Fruit fly (Drosophila melanogaster) whole organism, embryonic: ENCODE data around the gene usp.
A peak's percentile ranks its signal among the peaks of the same experiment; 100 is the strongest.

Experiments
- Adf1 ChIP-seq: fragments of 200-800 bp; sonication (Bioruptor generic); IDR thresholded peaks from 2 replicates; pipeline ENCODE4 v1.3.6; 2022; ENCODE audit warnings: missing biosample characterization, missing genetic modification characterization
- Awh ChIP-seq: fragments of 200-800 bp; sonication (Bioruptor generic); IDR thresholded peaks from 2 replicates; pipeline ENCODE4, ENCODE4 v1.3.6; 2022; ENCODE audit warnings: missing biosample characterization, missing genetic modification characterization
- CG10543 ChIP-seq: fragments of 200-800 bp; sonication (Bioruptor generic); optimal IDR thresholded peaks from 3 replicates; lab custom pipeline; 2017; ENCODE audit warnings: missing biosample characterization, mild to moderate bottlenecking, missing genetic modification characterization, moderate library complexity
- CG11085 ChIP-seq: fragments of 200-800 bp; sonication (Bioruptor generic); IDR thresholded peaks from 2 replicates; pipeline ENCODE4 v1.3.6; 2022; ENCODE audit warnings: missing biosample characterization, missing genetic modification characterization
- CG11560 ChIP-seq: fragments of 200-800 bp; sonication (Bioruptor generic); IDR thresholded peaks from 3 replicates; pipeline ENCODE4 v1.3.6; 2022; ENCODE audit warnings: missing biosample characterization, missing genetic modification characterization
- CG12299 ChIP-seq: fragments of 200-800 bp; sonication (Bioruptor generic); optimal IDR thresholded peaks from 2 replicates; lab custom pipeline; 2018; ENCODE audit warnings: missing biosample characterization, mild to moderate bottlenecking, missing genetic modification characterization
- CG14050 ChIP-seq: fragments of 200-800 bp; sonication (Bioruptor generic); IDR thresholded peaks from 3 replicates; pipeline ENCODE4 v1.3.6; 2022; ENCODE audit warnings: missing biosample characterization, missing genetic modification characterization
- CG1602 ChIP-seq: fragments of 200-800 bp; sonication (Bioruptor generic); optimal IDR thresholded peaks from 3 replicates; lab custom pipeline; 2016; ENCODE audit warnings: missing biosample characterization, missing genetic modification characterization
- CG17568 ChIP-seq: fragments of 200-800 bp; sonication (Bioruptor generic); optimal IDR thresholded peaks from 2 replicates; lab custom pipeline; 2018; ENCODE audit warnings: missing biosample characterization, mild to moderate bottlenecking, missing genetic modification characterization, moderate library complexity
- CG17802 ChIP-seq: fragments of 200-800 bp; sonication (Bioruptor generic); optimal IDR thresholded peaks from 2 replicates; lab custom pipeline; 2018; ENCODE audit warnings: missing biosample characterization, mild to moderate bottlenecking, missing genetic modification characterization, moderate library complexity
- CG18262 ChIP-seq: fragments of 200-800 bp; optimal IDR thresholded peaks from 3 replicates; lab custom pipeline; 2019; ENCODE audit warnings: missing biosample characterization, mild to moderate bottlenecking, missing genetic modification characterization, moderate library complexity
- CG2875 ChIP-seq: fragments of 200-800 bp; sonication (Bioruptor generic); optimal IDR thresholded peaks from 2 replicates; lab custom pipeline; 2017; ENCODE audit warnings: missing biosample characterization, mild to moderate bottlenecking, missing genetic modification characterization, missing genetic modification reagents
- CG30020 ChIP-seq: fragments of 200-800 bp; optimal IDR thresholded peaks from 2 replicates; lab custom pipeline; 2019; ENCODE audit warnings: missing biosample characterization, mild to moderate bottlenecking, missing genetic modification characterization, moderate library complexity
- CG32532 ChIP-seq: fragments of 200-800 bp; sonication (Bioruptor generic); IDR thresholded peaks from 2 replicates; pipeline ENCODE4 v1.3.6; 2022; ENCODE audit warnings: missing biosample characterization, missing genetic modification characterization
- CG32767 ChIP-seq: fragments of 200-800 bp; sonication (Bioruptor generic); IDR thresholded peaks from 2 replicates; pipeline ENCODE4 v1.3.6; 2022; ENCODE audit warnings: missing biosample characterization, missing genetic modification characterization
- CG34422 ChIP-seq: fragments of 200-800 bp; sonication (Bioruptor generic); IDR thresholded peaks from 3 replicates; pipeline ENCODE4 v1.3.6; 2022; ENCODE audit warnings: missing biosample characterization, missing genetic modification characterization
- CG3726 ChIP-seq: fragments of 200-800 bp; sonication (Bioruptor generic); IDR thresholded peaks from 3 replicates; pipeline ENCODE4, ENCODE4 v1.3.6; 2022; ENCODE audit warnings: missing biosample characterization, missing genetic modification characterization
- CG5245 ChIP-seq: fragments of 200-800 bp; sonication (Bioruptor generic); optimal IDR thresholded peaks from 3 replicates; lab custom pipeline; 2016; ENCODE audit warnings: missing biosample characterization, missing genetic modification characterization
- CG6254 ChIP-seq: fragments of 200-800 bp; sonication (Bioruptor generic); optimal IDR thresholded peaks from 3 replicates; lab custom pipeline; 2017; ENCODE audit warnings: mild to moderate bottlenecking, missing biosample characterization, missing genetic modification reagents, missing genetic modification characterization
- Dbx ChIP-seq: fragments of 200-800 bp; sonication (Bioruptor generic); IDR thresholded peaks from 3 replicates; pipeline ENCODE4 v1.3.6; 2022; ENCODE audit warnings: missing biosample characterization, missing genetic modification characterization
- Dip3 ChIP-seq: fragments of 200-800 bp; sonication (Bioruptor generic); optimal IDR thresholded peaks from 3 replicates; lab custom pipeline; 2016; ENCODE audit warnings: missing biosample characterization, missing genetic modification characterization
- Dp ChIP-seq: fragments of 200-800 bp; sonication (Bioruptor generic); optimal IDR thresholded peaks from 2 replicates; lab custom pipeline; 2018; ENCODE audit warnings: missing biosample characterization, mild to moderate bottlenecking, missing genetic modification characterization, moderate library complexity
- GATAe ChIP-seq: fragments of 200-800 bp; sonication (Bioruptor generic); conservative IDR thresholded peaks from 2 replicates; pipeline ENCODE4 v1.3.6; 2022; ENCODE audit warnings: missing biosample characterization, missing genetic modification characterization
- Hey ChIP-seq: fragments of 200-800 bp; sonication (Bioruptor generic); optimal IDR thresholded peaks from 3 replicates; lab custom pipeline; 2018; ENCODE audit warnings: missing biosample characterization, mild to moderate bottlenecking, missing genetic modification characterization
- Hr39 ChIP-seq: fragments of >200 bp; optimal IDR thresholded peaks from 2 replicates; lab custom pipeline; 2017
- Hsf ChIP-seq: fragments of 200-800 bp; sonication (Bioruptor generic); optimal IDR thresholded peaks from 3 replicates; lab custom pipeline; 2016; ENCODE audit warnings: missing biosample characterization, missing genetic modification characterization
- MESR4 ChIP-seq: fragments of 200-800 bp; sonication (Bioruptor generic); optimal IDR thresholded peaks from 2 replicates; lab custom pipeline; 2018; ENCODE audit warnings: missing biosample characterization, mild to moderate bottlenecking, missing genetic modification characterization, moderate library complexity
- Med ChIP-seq: fragments of 200-800 bp; sonication (Bioruptor generic); peaks from one replicate; lab custom pipeline; 2016; ENCODE audit warnings: missing biosample characterization, missing genetic modification characterization, mild to moderate bottlenecking, inconsistent platforms, moderate library complexity
- NC2β ChIP-seq: fragments of 200-800 bp; sonication (Bioruptor generic); optimal IDR thresholded peaks from 2 replicates; lab custom pipeline; 2016; ENCODE audit warnings: missing biosample characterization, missing genetic modification characterization
- Nf-YB ChIP-seq: fragments of 200-800 bp; sonication (Bioruptor generic); optimal IDR thresholded peaks from 3 replicates; lab custom pipeline; 2019; ENCODE audit warnings: missing biosample characterization, mild to moderate bottlenecking, missing genetic modification characterization, moderate library complexity
- Sin3A ChIP-seq: fragments of >200 bp; optimal IDR thresholded peaks from 2 replicates; lab custom pipeline; 2018
- Sry-β ChIP-seq: fragments of 200-800 bp; sonication (Bioruptor generic); optimal IDR thresholded peaks from 2 replicates; lab custom pipeline; 2018; ENCODE audit warnings: missing biosample characterization, mild to moderate bottlenecking, missing genetic modification characterization, moderate library complexity
- Tbp ChIP-seq: fragments of >200 bp; optimal IDR thresholded peaks from 2 replicates; lab custom pipeline; 2018; ENCODE audit warnings: missing biosample characterization, missing genetic modification characterization
- Xrp1 ChIP-seq: fragments of 200-800 bp; sonication (Bioruptor generic); IDR thresholded peaks from 2 replicates; pipeline ENCODE4 v1.3.6; 2022; ENCODE audit warnings: missing biosample characterization, missing genetic modification characterization
- bab2 ChIP-seq: fragments of 200-800 bp; sonication (Bioruptor generic); optimal IDR thresholded peaks from 2 replicates; lab custom pipeline; 2016; ENCODE audit warnings: missing biosample characterization, missing genetic modification characterization
- bigmax ChIP-seq: fragments of 200-800 bp; sonication (Bioruptor generic); optimal IDR thresholded peaks from 2 replicates; lab custom pipeline; 2018; ENCODE audit warnings: missing biosample characterization, mild to moderate bottlenecking, missing genetic modification characterization
- crol ChIP-seq: fragments of 200-800 bp; sonication (Bioruptor generic); IDR thresholded peaks from 2 replicates; pipeline ENCODE4 v1.3.6; 2022; ENCODE audit warnings: missing biosample characterization, missing genetic modification characterization
- exex ChIP-seq: fragments of 200-800 bp; sonication (Bioruptor generic); optimal IDR thresholded peaks from 4 replicates; lab custom pipeline; 2018; ENCODE audit warnings: missing biosample characterization, mild to moderate bottlenecking, missing genetic modification characterization, moderate library complexity
- gfzf ChIP-seq: fragments of 200-800 bp; sonication (Bioruptor generic); optimal IDR thresholded peaks from 2 replicates; lab custom pipeline; 2016; ENCODE audit warnings: missing biosample characterization, mild to moderate bottlenecking, missing genetic modification characterization, moderate library complexity
- hkb ChIP-seq, 2 experiments: fragments of 200-800 bp in 1 of 2; fragments of >200 bp in 1 of 2; sonication (Bioruptor generic) in 1 of 2; IDR thresholded peaks in 1 of 2; optimal IDR thresholded peaks in 1 of 2; 2 replicates each; pipeline versions ENCODE4 v1.3.6 to Lab custom; 2017 to 2022; ENCODE audit warnings: missing biosample characterization in 1 of 2, missing genetic modification characterization in 1 of 2
- hth ChIP-seq: fragments of >200 bp; optimal IDR thresholded peaks from 2 replicates; lab custom pipeline; 2017; ENCODE audit warnings: inconsistent platforms
- inv ChIP-seq: fragments of 200-800 bp; sonication (Bioruptor generic); IDR thresholded peaks from 2 replicates; pipeline ENCODE4 v1.3.6; 2022; ENCODE audit warnings: missing biosample characterization, missing genetic modification characterization; ENCODE audit not compliant: partially characterized antibody
- kay ChIP-seq: fragments of 200-800 bp; sonication (Bioruptor generic); optimal IDR thresholded peaks from 2 replicates; lab custom pipeline; 2016; ENCODE audit warnings: missing biosample characterization, missing genetic modification characterization
- kni ChIP-seq: fragments of 200-800 bp; sonication (Bioruptor generic); optimal IDR thresholded peaks from 3 replicates; lab custom pipeline; 2017; ENCODE audit warnings: mild to moderate bottlenecking, missing biosample characterization, missing genetic modification reagents, missing genetic modification characterization
- row ChIP-seq: fragments of 200-800 bp; sonication (Bioruptor generic); IDR thresholded peaks from 3 replicates; pipeline ENCODE4 v1.3.6; 2022; ENCODE audit warnings: missing biosample characterization, missing genetic modification characterization
- sug ChIP-seq: fragments of 200-800 bp; optimal IDR thresholded peaks from 2 replicates; lab custom pipeline; 2019; ENCODE audit warnings: missing biosample characterization, mild to moderate bottlenecking, missing genetic modification characterization, moderate library complexity
- wdn ChIP-seq: fragments of 200-800 bp; sonication (Bioruptor generic); IDR thresholded peaks from 2 replicates; pipeline ENCODE4 v1.3.6; 2022; ENCODE audit warnings: missing biosample characterization, missing genetic modification characterization
- wek ChIP-seq: fragments of 200-800 bp; sonication (Bioruptor generic); optimal IDR thresholded peaks from 3 replicates; lab custom pipeline; 2018; ENCODE audit warnings: missing biosample characterization, mild to moderate bottlenecking, missing genetic modification characterization, moderate library complexity
- zf30C ChIP-seq: fragments of 200-800 bp; sonication (Bioruptor generic); optimal IDR thresholded peaks from 3 replicates; lab custom pipeline; 2018; ENCODE audit warnings: missing biosample characterization, mild to moderate bottlenecking, missing genetic modification characterization

usp gene

dm6 chrX:2080367-2080927, 38.3 kb upstream of the usp start, which contains the start of the genes CG16903 and Unc-76 (continued):
- TF ChIP-seq CG14050, result no peak
- peak; percentile 66 for TF ChIP-seq sug
- no peak for TF ChIP-seq CG3726 (GFP tag; lab: Robert Waterston, UW)
- peak; percentile 37 for TF ChIP-seq CG18262
- no peak for TF ChIP-seq GATAe (GFP tag; lab: Robert Waterston, UW)
- 0 out of 3 replicates have a peak, but pooled peaks have one; percentile 45 for TF ChIP-seq CG11560 (tag; lab: Robert Waterston, UW)
- TF ChIP-seq CG32767 (GFP tag; lab: Robert Waterston, UW), result no peak
- no peak for TF ChIP-seq Hey
- TF ChIP-seq kni, result no peak
- no peak for TF ChIP-seq Tbp (GFP tag; lab: Kevin White, UChicago)
- peak; percentile 26 for TF ChIP-seq bigmax (GFP tag; lab: Kevin White, UChicago)
- peak; percentile 26; the same call in 1 of the 2 replicates for TF ChIP-seq inv
- TF ChIP-seq CG5245 (GFP tag; lab: Kevin White, UChicago), result no peak
- TF ChIP-seq CG11085, result no peak
- peak; percentile 52 for TF ChIP-seq CG32532
- no peak for TF ChIP-seq Hr39 (lab: Kevin White, UChicago)

- 0 out of 2 replicates have a peak, but pooled peaks have one; percentile 19 for TF ChIP-seq crol
- no peak for TF ChIP-seq CG6254 (GFP tag; lab: Kevin White, UChicago)
- TF ChIP-seq row (GFP tag; lab: Robert Waterston, UW), result peak; percentile 20; the same call in 1 of the 3 replicates
- no peak for TF ChIP-seq exex (tag; lab: Kevin White, UChicago)
- TF ChIP-seq Xrp1 (GFP tag; lab: Robert Waterston, UW), result no peak
- TF ChIP-seq Dbx (GFP tag; lab: Robert Waterston, UW), result no peak
- TF ChIP-seq Sry-β (GFP tag; lab: Kevin White, UChicago), result peak; percentile 90
- TF ChIP-seq hth, result no peak
- no peak for TF ChIP-seq Hsf (GFP tag; lab: Kevin White, UChicago)
- TF ChIP-seq CG17802 (tag; lab: Kevin White, UChicago), result no peak
- TF ChIP-seq CG10543 (GFP tag; lab: Kevin White, UChicago), result no peak
- TF ChIP-seq Dp (GFP tag; lab: Kevin White, UChicago), result peak; percentile 74
- no peak for TF ChIP-seq bab2 (GFP tag; lab: Kevin White, UChicago)
- TF ChIP-seq sug, result peak; percentile 11
- TF ChIP-seq Adf1 (GFP tag; lab: Robert Waterston, UW), result no peak
- TF ChIP-seq wdn (GFP tag; lab: Robert Waterston, UW), result no peak
- TF ChIP-seq Sin3A (lab: Kevin White, UChicago), result no peak
- peak; percentile 51 for TF ChIP-seq MESR4 (GFP tag; lab: Kevin White, UChicago)
- TF ChIP-seq kay (GFP tag; lab: Kevin White, UChicago), result peak; percentile 49
- TF ChIP-seq CG17568 (GFP tag; lab: Kevin White, UChicago), result no peak
- peak; percentile 72 for TF ChIP-seq Nf-YB (GFP tag; lab: Kevin White, UChicago)
- peak; percentile 46 for TF ChIP-seq wek (GFP tag; lab: Kevin White, UChicago)
- no peak for TF ChIP-seq CG30020 (tag; lab: Kevin White, UChicago)
- peak; percentile 40 for TF ChIP-seq gfzf (GFP tag; lab: Kevin White, UChicago)
- no peak for TF ChIP-seq CG1602
- TF ChIP-seq Med (GFP tag; lab: Kevin White, UChicago), result peak; percentile 17
- TF ChIP-seq CG34422 (GFP tag; lab: Robert Waterston, UW), result no peak
- TF ChIP-seq Dip3 (GFP tag; lab: Kevin White, UChicago), result no peak
- no peak for TF ChIP-seq NC2β
- no peak for TF ChIP-seq CG12299
- TF ChIP-seq CG2875 (GFP tag; lab: Kevin White, UChicago), result no peak
- no peak for TF ChIP-seq zf30C
- no peak for TF ChIP-seq Awh (GFP tag; lab: Robert Waterston, UW)
- no peak for TF ChIP-seq hkb (optimal IDR thresholded peaks at IDR 0.05; lab: Kevin White, UChicago)
- no peak for TF ChIP-seq hkb (GFP tag; IDR thresholded peaks at IDR 0.05; lab: Robert Waterston, UW)
These were observed 34.6 kb upstream of the usp start, which contains the start of gene CG4025 for dm6 chrX:2076412-2077357. CG4025 (plus strand) TSS chrX:2076966.
